Worm (Caenorhabditis elegans) whole organism, L4 larva: ENCODE measurements around the gene hil-2.

Source experiments
- D1046.2 ChIP-seq: fragments of 200-800 bp; sonication (Bioruptor generic); IDR thresholded peaks from 2 replicates; pipeline ENCODE4 v1.3.6; 2022; ENCODE audit warnings: missing genetic modification characterization, missing compliant biosample characterization
- F26F4.8 ChIP-seq: fragments of 200-800 bp; sonication (Bioruptor generic); conservative IDR thresholded peaks from 2 replicates; pipeline ENCODE4 v1.3.6; 2022; ENCODE audit warnings: missing genetic modification characterization, missing compliant biosample characterization
- T26A8.4 ChIP-seq: fragments of 200-800 bp; sonication (Bioruptor generic); IDR thresholded peaks from 2 replicates; pipeline ENCODE4 v1.3.6; 2022; ENCODE audit warnings: missing genetic modification characterization, missing compliant biosample characterization
- Y105C5A.15 ChIP-seq: fragments of 200-800 bp; sonication (Bioruptor generic); IDR thresholded peaks from 2 replicates; pipeline ENCODE4 v1.3.6; 2022; ENCODE audit warnings: missing genetic modification characterization, missing compliant biosample characterization
- Y5F2A.4 ChIP-seq: fragments of 200-800 bp; sonication (Bioruptor generic); optimal IDR thresholded peaks from 2 replicates; lab custom pipeline; 2018; ENCODE audit warnings: mild to moderate bottlenecking, missing genetic modification characterization, missing compliant biosample characterization
- Y75B8A.6 ChIP-seq: fragments of 200-800 bp; sonication (Bioruptor generic); IDR thresholded peaks from 2 replicates; pipeline ENCODE4 v1.3.6; 2022; ENCODE audit warnings: missing genetic modification reagents, missing genetic modification characterization, missing compliant biosample characterization
- ZK337.2 ChIP-seq: fragments of 200-800 bp; sonication (Bioruptor generic); IDR thresholded peaks from 2 replicates; pipeline ENCODE4 v1.3.6; 2022; ENCODE audit warnings: missing genetic modification reagents, missing genetic modification characterization, missing compliant biosample characterization
- aly-2 ChIP-seq: sonication (generic microtip); optimal IDR thresholded peaks from 2 replicates; lab custom pipeline; 2018; ENCODE audit warnings: missing biosample characterization, missing genetic modification characterization
- arid-1 ChIP-seq: fragments of 200-800 bp; sonication (Bioruptor generic); conservative IDR thresholded peaks from 2 replicates; pipeline ENCODE4 v1.3.6; 2022; ENCODE audit warnings: missing genetic modification reagents, missing genetic modification characterization, missing compliant biosample characterization
- attf-4 ChIP-seq: sonication (generic microtip); optimal IDR thresholded peaks from 3 replicates; lab custom pipeline; 2017; ENCODE audit warnings: missing biosample characterization, missing genetic modification characterization
- ceh-20 ChIP-seq: fragments of 200-800 bp; sonication (Bioruptor generic); IDR thresholded peaks from 2 replicates; pipeline ENCODE4 v1.3.6; 2022; ENCODE audit warnings: missing genetic modification reagents, missing genetic modification characterization, missing compliant biosample characterization
- ceh-44 ChIP-seq: fragments of 200-800 bp; sonication (Bioruptor generic); IDR thresholded peaks from 2 replicates; pipeline ENCODE4 v1.3.6; 2022; ENCODE audit warnings: missing genetic modification reagents, missing genetic modification characterization, missing compliant biosample characterization
- ceh-82 ChIP-seq: sonication (generic microtip); optimal IDR thresholded peaks from 2 replicates; lab custom pipeline; 2017; ENCODE audit warnings: missing biosample characterization, missing genetic modification characterization
- daf-8 ChIP-seq: fragments of 200-800 bp; sonication (Bioruptor generic); IDR thresholded peaks from 2 replicates; pipeline ENCODE4 v1.3.6; 2022; ENCODE audit warnings: missing genetic modification characterization, missing compliant biosample characterization
- dmd-6 ChIP-seq: fragments of 200-800 bp; sonication (Bioruptor generic); IDR thresholded peaks from 2 replicates; pipeline ENCODE4 v1.3.6; 2022; ENCODE audit warnings: missing genetic modification reagents, missing genetic modification characterization, missing compliant biosample characterization
- dmd-9 ChIP-seq: fragments of 200-800 bp; sonication (Bioruptor generic); IDR thresholded peaks from 2 replicates; pipeline ENCODE4 v1.3.6; 2022; ENCODE audit warnings: missing genetic modification reagents, missing genetic modification characterization, missing compliant biosample characterization
- dpl-1 ChIP-seq: fragments of 150-350 bp; optimal IDR thresholded peaks from 2 replicates; lab custom pipeline; 2014; ENCODE audit warnings: missing biosample characterization, missing genetic modification reagents, missing genetic modification characterization
- egl-27 ChIP-seq: sonication (generic microtip); optimal IDR thresholded peaks from 3 replicates; lab custom pipeline; 2017; ENCODE audit warnings: missing biosample characterization, missing genetic modification reagents, missing genetic modification characterization
- fkh-10 ChIP-seq: fragments of 150-350 bp; optimal IDR thresholded peaks from 2 replicates; lab custom pipeline; 2014; ENCODE audit warnings: missing biosample characterization, missing genetic modification reagents, missing genetic modification characterization
- hif-1 ChIP-seq, 2 experiments: sonication (generic microtip); optimal IDR thresholded peaks; 2 replicates each; lab custom pipeline; 2016 to 2017; ENCODE audit warnings: missing compliant biosample characterization in 2 of 2, missing genetic modification characterization in 2 of 2, missing genetic modification reagents in 2 of 2, missing genotype in 2 of 2, mild to moderate bottlenecking in 1 of 2
- jun-1 ChIP-seq: fragments of 150-350 bp; optimal IDR thresholded peaks from 2 replicates; lab custom pipeline; 2014; ENCODE audit warnings: missing biosample characterization, missing genetic modification reagents, missing genetic modification characterization
- lim-7 ChIP-seq: fragments of 200-800 bp; sonication (Bioruptor generic); IDR thresholded peaks from 2 replicates; pipeline ENCODE4 v1.3.6; 2022; ENCODE audit warnings: missing genetic modification characterization, missing compliant biosample characterization
- lin-1 ChIP-seq: fragments of 200-800 bp; sonication (Bioruptor generic); IDR thresholded peaks from 2 replicates; pipeline ENCODE4 v1.3.6; 2022; ENCODE audit warnings: missing genetic modification reagents, missing genetic modification characterization, missing compliant biosample characterization
- lin-15B ChIP-seq: fragments of 150-350 bp; sonication (generic microtip); optimal IDR thresholded peaks from 3 replicates; lab custom pipeline; 2014; ENCODE audit warnings: missing biosample characterization, missing genetic modification characterization
- lir-3 ChIP-seq: sonication (generic microtip); optimal IDR thresholded peaks from 2 replicates; lab custom pipeline; 2016; ENCODE audit warnings: mild to moderate bottlenecking, missing genetic modification characterization, missing compliant biosample characterization
- lsy-2 ChIP-seq, 2 experiments: fragments of 150-350 bp in 1 of 2; sonication (generic microtip) in 1 of 2; optimal IDR thresholded peaks; 2 replicates each; lab custom pipeline; 2014 to 2017; ENCODE audit warnings: missing biosample characterization in 2 of 2, missing genetic modification characterization in 2 of 2
- madf-9 ChIP-seq: fragments of 200-800 bp; sonication (Bioruptor generic); conservative IDR thresholded peaks from 2 replicates; pipeline ENCODE4 v1.3.6; 2022; ENCODE audit warnings: missing genetic modification reagents, missing genetic modification characterization, missing compliant biosample characterization
- mdt-29 ChIP-seq: fragments of 200-800 bp; sonication (Bioruptor generic); IDR thresholded peaks from 2 replicates; pipeline ENCODE4 v1.3.6; 2022; ENCODE audit warnings: missing genetic modification reagents, missing genetic modification characterization, missing compliant biosample characterization
- mes-2 ChIP-seq: sonication (generic microtip); optimal IDR thresholded peaks from 2 replicates; lab custom pipeline; 2016; ENCODE audit warnings: missing genotype, mild to moderate bottlenecking, missing genetic modification characterization, missing compliant biosample characterization; ENCODE audit not compliant: poor library complexity, severe bottlenecking
- mxl-2 ChIP-seq: fragments of 200-800 bp; sonication (Bioruptor generic); conservative IDR thresholded peaks from 2 replicates; pipeline ENCODE4 v1.3.6; 2022; ENCODE audit warnings: missing genetic modification reagents, missing genetic modification characterization, missing compliant biosample characterization
- mxl-3 ChIP-seq: fragments of 200-800 bp; sonication (Bioruptor generic); optimal IDR thresholded peaks from 2 replicates; lab custom pipeline; 2018; ENCODE audit warnings: mild to moderate bottlenecking, missing genetic modification characterization, missing compliant biosample characterization
- nhr-11 ChIP-seq: fragments of 150-350 bp; optimal IDR thresholded peaks from 2 replicates; lab custom pipeline; 2014; ENCODE audit warnings: missing biosample characterization, missing genetic modification characterization
- nhr-111 ChIP-seq: fragments of 200-800 bp; sonication (Bioruptor generic); optimal IDR thresholded peaks from 2 replicates; lab custom pipeline; 2018; ENCODE audit warnings: mild to moderate bottlenecking, missing genetic modification characterization, missing compliant biosample characterization
- nhr-28 ChIP-seq: fragments of 150-350 bp; optimal IDR thresholded peaks from 2 replicates; lab custom pipeline; 2014; ENCODE audit warnings: missing biosample characterization, missing genetic modification characterization
- nhr-41 ChIP-seq: fragments of 200-800 bp; sonication (Bioruptor generic); IDR thresholded peaks from 2 replicates; pipeline ENCODE4 v1.3.6; 2022; ENCODE audit warnings: missing genetic modification reagents, missing genetic modification characterization, missing compliant biosample characterization
- nhr-42 ChIP-seq: fragments of 200-800 bp; sonication (Bioruptor generic); IDR thresholded peaks from 2 replicates; pipeline ENCODE4 v1.3.6; 2022; ENCODE audit warnings: missing genetic modification characterization, missing compliant biosample characterization
- nhr-77 ChIP-seq: fragments of 150-350 bp; optimal IDR thresholded peaks from 2 replicates; lab custom pipeline; 2014; ENCODE audit warnings: missing biosample characterization, missing genetic modification characterization
- pha-4 ChIP-seq, 2 experiments: fragments of 150-350 bp in 1 of 2; fragments of 200-800 bp in 1 of 2; sonication (Bioruptor generic) in 1 of 2; IDR thresholded peaks in 1 of 2; optimal IDR thresholded peaks in 1 of 2; 2 replicates each; pipeline versions ENCODE4 v1.3.6 to Lab custom; 2014 to 2022; ENCODE audit warnings: missing genetic modification characterization in 2 of 2, missing genetic modification reagents in 2 of 2, missing biosample characterization in 1 of 2, missing compliant biosample characterization in 1 of 2
- php-3 ChIP-seq: fragments of 200-800 bp; sonication (Bioruptor generic); IDR thresholded peaks from 2 replicates; pipeline ENCODE4 v1.3.6; 2022; ENCODE audit warnings: missing genetic modification reagents, missing genetic modification characterization, missing compliant biosample characterization
- pqm-1 ChIP-seq: sonication (generic microtip); optimal IDR thresholded peaks from 2 replicates; lab custom pipeline; 2017; ENCODE audit warnings: missing biosample characterization, missing genetic modification characterization
- spr-3 ChIP-seq: fragments of 200-800 bp; sonication (Bioruptor generic); optimal IDR thresholded peaks from 2 replicates; lab custom pipeline; 2018; ENCODE audit warnings: mild to moderate bottlenecking, missing genetic modification characterization, missing compliant biosample characterization
- tra-1 ChIP-seq: fragments of 200-800 bp; sonication (Bioruptor generic); IDR thresholded peaks from 2 replicates; pipeline ENCODE4 v1.3.6; 2022; ENCODE audit warnings: missing genetic modification reagents, missing genetic modification characterization, missing compliant biosample characterization
- unc-130 ChIP-seq: sonication (generic microtip); optimal IDR thresholded peaks from 2 replicates; lab custom pipeline; 2016; ENCODE audit warnings: missing genetic modification reagents, missing genetic modification characterization, missing compliant biosample characterization
- unc-39 ChIP-seq: sonication (generic microtip); optimal IDR thresholded peaks from 2 replicates; lab custom pipeline; 2017; ENCODE audit warnings: missing biosample characterization, missing genetic modification characterization
- vab-7 ChIP-seq: fragments of 200-800 bp; sonication (Bioruptor generic); IDR thresholded peaks from 2 replicates; pipeline ENCODE4 v1.3.6; 2022; ENCODE audit warnings: missing genetic modification reagents, missing genetic modification characterization, missing compliant biosample characterization
- zip-2 ChIP-seq: fragments of 150-350 bp; optimal IDR thresholded peaks from 2 replicates; lab custom pipeline; 2014; ENCODE audit warnings: missing biosample characterization, missing genetic modification characterization
- ztf-7 ChIP-seq: fragments of 150-350 bp; optimal IDR thresholded peaks from 2 replicates; lab custom pipeline; 2014; ENCODE audit warnings: missing biosample characterization, missing genetic modification characterization

hil-2 gene

ce11 chrIV:6275671-6276209, 18.3 kb upstream of the hil-2 start, which contains the start of the genes aat-4 and T13A10.1 (continued):
- no peak for TF ChIP-seq zip-2 (tag; lab: Kevin White, UChicago)
- no peak for TF ChIP-seq arid-1 (GFP tag; lab: Robert Waterston, UW)
- no peak for TF ChIP-seq T26A8.4 (GFP tag; lab: Robert Waterston, UW)
- TF ChIP-seq lir-3 = no peak
- TF ChIP-seq nhr-41 (GFP tag; lab: Robert Waterston, UW) = peak; percentile 65; the same call in 1 of the 2 replicates
- TF ChIP-seq F26F4.8 (GFP tag; lab: Robert Waterston, UW) = no peak
- no peak for TF ChIP-seq tra-1
- TF ChIP-seq lin-1 = no peak
- peak; percentile 84 for TF ChIP-seq php-3 (GFP tag; lab: Robert Waterston, UW)
- peak; percentile 88 for TF ChIP-seq dmd-6 (GFP tag; lab: Robert Waterston, UW)
- no peak for TF ChIP-seq fkh-10 (GFP tag; lab: Kevin White, UChicago)
- TF ChIP-seq nhr-28 (tag; lab: Kevin White, UChicago) = peak; percentile 60
- TF ChIP-seq pqm-1 (tag; lab: Kevin White, UChicago) = peak; percentile 92
- no peak for TF ChIP-seq lsy-2 (tag; optimal IDR thresholded peaks at IDR 0.05; lab: Kevin White, UChicago)

- TF ChIP-seq nhr-77 (tag; lab: Kevin White, UChicago) (no peak), ceh-82 (tag; lab: Kevin White, UChicago) (no peak), Y75B8A.6 (GFP tag; lab: Robert Waterston, UW) (no peak), lir-3 (no peak), mxl-3 (no peak), nhr-42 (GFP tag; lab: Robert Waterston, UW) (no peak), nhr-111 (GFP tag; lab: Kevin White, UChicago) (no peak), D1046.2 (GFP tag; lab: Robert Waterston, UW) (no peak)
These were observed 14.6 kb upstream of the hil-2 start, which contains the start of gene sams-5 for ce11 chrIV:6279392-6279791. sams-5 (minus strand) TSS chrIV:6279522.

ce11 chrIV:6282143-6282542, 11.9 kb upstream of the hil-2 start, which contains the start of gene srv-32:
srv-32 (minus strand) TSS chrIV:6282243.
- TF ChIP-seq mdt-29 (GFP tag; lab: Robert Waterston, UW) (no peak), attf-4 (tag; lab: Kevin White, UChicago) (no peak), jun-1 (tag; lab: Kevin White, UChicago) (no peak), pha-4 (GFP tag; IDR thresholded peaks at IDR 0.05; lab: Robert Waterston, UW) (no peak), pha-4 (tag; optimal IDR thresholded peaks at IDR 0.05; lab: Kevin White, UChicago) (no peak), aly-2 (tag; lab: Kevin White, UChicago) (no peak), egl-27 (tag; lab: Kevin White, UChicago) (no peak), ZK337.2 (GFP tag; lab: Robert Waterston, UW) (no peak), unc-130 (no peak), spr-3 (GFP tag; lab: Kevin White, UChicago) (no peak), mxl-2 (GFP tag; lab: Robert Waterston, UW) (no peak), mes-2 (tag; lab: Kevin White, UChicago) (no peak)

DNA sequence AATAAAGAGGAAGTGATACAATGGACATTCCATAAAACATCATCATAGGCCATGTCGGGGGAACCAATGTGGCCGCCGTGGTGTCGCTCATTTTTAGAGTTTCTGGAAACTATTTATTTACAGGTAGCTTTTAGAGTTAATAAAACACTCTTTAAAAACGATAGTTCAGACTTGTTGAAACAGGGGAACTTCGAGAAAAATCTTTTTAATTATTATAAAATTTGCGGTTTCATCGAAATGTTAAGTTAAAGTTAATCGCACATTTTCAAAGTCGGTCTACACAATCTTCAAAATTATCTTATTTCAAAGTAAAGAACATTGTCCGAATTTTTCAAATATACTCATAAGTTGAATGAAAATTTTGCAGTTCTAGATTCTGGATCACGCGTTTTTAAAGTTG, 9.8 kb upstream of the hil-2 start, which contains the start of gene ops-1:
Gene ops-1 (minus strand): TSS at position 101 of the 400 bp plus-strand sequence.
- TF ChIP-seq dmd-6 (GFP tag; lab: Robert Waterston, UW) (no peak), lin-15B (tag; lab: Kevin White, UChicago) (no peak), lim-7 (no peak), attf-4 (tag; lab: Kevin White, UChicago) (no peak), ceh-44 (no peak), madf-9 (GFP tag; lab: Robert Waterston, UW) (no peak), egl-27 (tag; lab: Kevin White, UChicago) (no peak), hif-1 (tag; optimal IDR thresholded peaks at IDR 0.05; lab: Kevin White, UChicago) (no peak), vab-7 (GFP tag; lab: Robert Waterston, UW) (no peak), ztf-7 (no peak), daf-8 (GFP tag; lab: Robert Waterston, UW) (no peak), ceh-20 (GFP tag; lab: Robert Waterston, UW) (no peak), Y5F2A.4 (GFP tag; lab: Kevin White, UChicago) (no peak), unc-39 (tag; lab: Kevin White, UChicago) (no peak), Y105C5A.15 (GFP tag; lab: Robert Waterston, UW) (no peak), dpl-1 (GFP tag; lab: Kevin White, UChicago) (no peak), dmd-9 (GFP tag; lab: Robert Waterston, UW) (no peak), nhr-11 (tag; lab: Kevin White, UChicago) (no peak)
